Fruit fly (Drosophila melanogaster) whole organism, embryonic: ENCODE data around the gene Tnpo-SR.

ENCODE experiments used
- Aef1 ChIP-seq: fragments of 200-800 bp; sonication (Bioruptor generic); IDR thresholded peaks from 3 replicates; pipeline ENCODE4 v1.3.6; 2022; ENCODE audit warnings: missing biosample characterization, missing genetic modification characterization
- Asciz ChIP-seq: fragments of 200-800 bp; sonication (Bioruptor generic); optimal IDR thresholded peaks from 2 replicates; lab custom pipeline; 2017; ENCODE audit warnings: missing biosample characterization, mild to moderate bottlenecking, missing genetic modification characterization, missing genetic modification reagents
- Atf3 ChIP-seq: fragments of 200-800 bp; sonication (Bioruptor generic); optimal IDR thresholded peaks from 3 replicates; lab custom pipeline; 2016; ENCODE audit warnings: missing biosample characterization, missing genetic modification characterization
- BEAF-32 ChIP-seq: fragments of 200-800 bp; sonication (Bioruptor generic); optimal IDR thresholded peaks from 3 replicates; lab custom pipeline; 2017; ENCODE audit warnings: missing biosample characterization, missing genetic modification characterization, mild to moderate bottlenecking, moderate library complexity, missing genetic modification reagents
- Blimp-1 ChIP-seq: fragments of 200-800 bp; sonication (Bioruptor generic); optimal IDR thresholded peaks from 3 replicates; lab custom pipeline; 2018; ENCODE audit warnings: missing biosample characterization, missing genetic modification characterization, mild to moderate bottlenecking, moderate library complexity, missing genetic modification reagents
- CG11695 ChIP-seq: fragments of 200-800 bp; sonication (Bioruptor generic); IDR thresholded peaks from 3 replicates; pipeline ENCODE4 v1.3.6; 2022; ENCODE audit warnings: missing biosample characterization, missing genetic modification characterization
- CG12071 ChIP-seq: fragments of 200-800 bp; sonication (Bioruptor generic); optimal IDR thresholded peaks from 3 replicates; lab custom pipeline; 2018; ENCODE audit warnings: missing biosample characterization, mild to moderate bottlenecking, missing genetic modification characterization
- CG12391 ChIP-seq: fragments of 200-800 bp; sonication (Bioruptor generic); optimal IDR thresholded peaks from 3 replicates; lab custom pipeline; 2018; ENCODE audit warnings: missing biosample characterization, mild to moderate bottlenecking, missing genetic modification characterization, moderate library complexity
- CG14441 ChIP-seq: fragments of 200-800 bp; sonication (Bioruptor generic); IDR thresholded peaks from 2 replicates; pipeline ENCODE4 v1.3.6; 2022; ENCODE audit warnings: missing biosample characterization, missing genetic modification characterization
- CG14667 ChIP-seq: fragments of 200-800 bp; sonication (Bioruptor generic); IDR thresholded peaks from 2 replicates; pipeline ENCODE4 v1.3.6; 2022; ENCODE audit warnings: missing biosample characterization, missing genetic modification characterization
- CG15073 ChIP-seq: fragments of 200-800 bp; sonication (Bioruptor generic); optimal IDR thresholded peaks from 2 replicates; lab custom pipeline; 2016; ENCODE audit warnings: missing biosample characterization, missing genetic modification characterization
- CG15479 ChIP-seq: fragments of 200-800 bp; sonication (Bioruptor generic); optimal IDR thresholded peaks from 3 replicates; lab custom pipeline; 2019; ENCODE audit warnings: missing biosample characterization, mild to moderate bottlenecking, missing genetic modification characterization, moderate library complexity
- CG17568 ChIP-seq: fragments of 200-800 bp; sonication (Bioruptor generic); optimal IDR thresholded peaks from 2 replicates; lab custom pipeline; 2018; ENCODE audit warnings: missing biosample characterization, mild to moderate bottlenecking, missing genetic modification characterization, moderate library complexity
- CG18619 ChIP-seq: fragments of 200-800 bp; sonication (Bioruptor generic); optimal IDR thresholded peaks from 3 replicates; lab custom pipeline; 2017; ENCODE audit warnings: missing biosample characterization, mild to moderate bottlenecking, missing genetic modification characterization
- CG2712 ChIP-seq: fragments of 200-800 bp; optimal IDR thresholded peaks from 3 replicates; lab custom pipeline; 2019; ENCODE audit warnings: missing biosample characterization, mild to moderate bottlenecking, missing genetic modification characterization, moderate library complexity
- CG31224 ChIP-seq: fragments of 200-800 bp; sonication (Bioruptor generic); IDR thresholded peaks from 2 replicates; pipeline ENCODE4 v1.3.6; 2022; ENCODE audit warnings: missing biosample characterization, missing genetic modification characterization
- CG31441 ChIP-seq: fragments of 200-800 bp; sonication (Bioruptor generic); IDR thresholded peaks from 2 replicates; pipeline ENCODE4 v1.3.6; 2022; ENCODE audit warnings: missing biosample characterization, missing genetic modification characterization
- CG32767 ChIP-seq: fragments of 200-800 bp; sonication (Bioruptor generic); IDR thresholded peaks from 2 replicates; pipeline ENCODE4 v1.3.6; 2022; ENCODE audit warnings: missing biosample characterization, missing genetic modification characterization
- CG3281 ChIP-seq: fragments of 200-800 bp; sonication (Bioruptor generic); optimal IDR thresholded peaks from 3 replicates; lab custom pipeline; 2017; ENCODE audit warnings: missing biosample characterization, mild to moderate bottlenecking, missing genetic modification characterization
- CG3847 ChIP-seq: fragments of 200-800 bp; sonication (Bioruptor generic); IDR thresholded peaks from 2 replicates; pipeline ENCODE4 v1.3.6; 2022; ENCODE audit warnings: missing biosample characterization, missing genetic modification characterization
- CG6654 ChIP-seq: fragments of 200-800 bp; sonication (Bioruptor generic); optimal IDR thresholded peaks from 2 replicates; lab custom pipeline; 2017; ENCODE audit warnings: missing biosample characterization, mild to moderate bottlenecking, missing genetic modification characterization
- CG7839 ChIP-seq: fragments of 200-800 bp; sonication (Bioruptor generic); optimal IDR thresholded peaks from 3 replicates; lab custom pipeline; 2018; ENCODE audit warnings: missing biosample characterization, mild to moderate bottlenecking, missing genetic modification characterization, moderate library complexity
- CG9215 ChIP-seq: fragments of 200-800 bp; sonication (Bioruptor generic); IDR thresholded peaks from 2 replicates; pipeline ENCODE4 v1.3.6; 2022; ENCODE audit warnings: missing biosample characterization, missing genetic modification characterization
- CkIIα-i1 ChIP-seq: fragments of 200-800 bp; sonication (Bioruptor generic); IDR thresholded peaks from 2 replicates; pipeline ENCODE4 v1.3.6; 2022; ENCODE audit warnings: missing biosample characterization, missing genetic modification characterization
- Dp ChIP-seq: fragments of 200-800 bp; sonication (Bioruptor generic); optimal IDR thresholded peaks from 2 replicates; lab custom pipeline; 2018; ENCODE audit warnings: missing biosample characterization, mild to moderate bottlenecking, missing genetic modification characterization, moderate library complexity
- Dref ChIP-seq: fragments of 200-800 bp; sonication (Bioruptor generic); IDR thresholded peaks from 2 replicates; pipeline ENCODE4 v1.3.6; 2022; ENCODE audit warnings: missing biosample characterization, missing genetic modification characterization
- Ets65A ChIP-seq: fragments of 200-800 bp; sonication (Bioruptor generic); peaks from one replicate; lab custom pipeline; 2016; ENCODE audit warnings: missing biosample characterization, missing genetic modification characterization
- Ets97D ChIP-seq: fragments of 200-800 bp; sonication (Bioruptor generic); optimal IDR thresholded peaks from 3 replicates; lab custom pipeline; 2016; ENCODE audit warnings: missing biosample characterization, missing genetic modification characterization
- Jarid2 ChIP-seq: fragments of 200-800 bp; sonication (Bioruptor generic); optimal IDR thresholded peaks from 3 replicates; lab custom pipeline; 2017; ENCODE audit warnings: mild to moderate bottlenecking, missing biosample characterization, missing genetic modification reagents, missing genetic modification characterization
- Kr ChIP-seq: fragments of 200-800 bp; sonication (Bioruptor generic); optimal IDR thresholded peaks from 2 replicates; lab custom pipeline; 2017; ENCODE audit warnings: missing biosample characterization, mild to moderate bottlenecking, missing genetic modification characterization
- Max ChIP-seq: fragments of 200-800 bp; sonication (Bioruptor generic); optimal IDR thresholded peaks from 2 replicates; lab custom pipeline; 2016; ENCODE audit warnings: missing biosample characterization, mild to moderate bottlenecking, missing genetic modification characterization
- Sry-β ChIP-seq: fragments of 200-800 bp; sonication (Bioruptor generic); optimal IDR thresholded peaks from 2 replicates; lab custom pipeline; 2018; ENCODE audit warnings: missing biosample characterization, mild to moderate bottlenecking, missing genetic modification characterization, moderate library complexity
- Sry-δ ChIP-seq: fragments of 200-800 bp; sonication (Bioruptor generic); optimal IDR thresholded peaks from 2 replicates; lab custom pipeline; 2016; ENCODE audit warnings: missing biosample characterization, missing genetic modification characterization
- Xrp1 ChIP-seq: fragments of 200-800 bp; sonication (Bioruptor generic); IDR thresholded peaks from 2 replicates; pipeline ENCODE4 v1.3.6; 2022; ENCODE audit warnings: missing biosample characterization, missing genetic modification characterization
- YL-1 ChIP-seq: fragments of 200-800 bp; sonication (Bioruptor generic); optimal IDR thresholded peaks from 3 replicates; lab custom pipeline; 2017; ENCODE audit warnings: missing biosample characterization, mild to moderate bottlenecking, missing genetic modification characterization
- az2 ChIP-seq: fragments of 200-800 bp; sonication (Bioruptor generic); optimal IDR thresholded peaks from 3 replicates; lab custom pipeline; 2016; ENCODE audit warnings: missing biosample characterization, missing genetic modification characterization
- chinmo ChIP-seq: fragments of 200-800 bp; sonication (Bioruptor generic); IDR thresholded peaks from 4 replicates; pipeline ENCODE4 v1.3.6; 2022; ENCODE audit warnings: missing biosample characterization, missing genetic modification characterization; ENCODE audit not compliant: partially characterized antibody
- esg ChIP-seq: fragments of 200-800 bp; sonication (Bioruptor generic); conservative IDR thresholded peaks from 2 replicates; pipeline ENCODE4 v1.3.6; 2022; ENCODE audit warnings: missing biosample characterization, missing genetic modification characterization
- gcm ChIP-seq: fragments of 200-800 bp; sonication (Bioruptor generic); optimal IDR thresholded peaks from 2 replicates; lab custom pipeline; 2019; ENCODE audit warnings: missing biosample characterization, mild to moderate bottlenecking, missing genetic modification characterization, moderate library complexity
- h ChIP-seq: fragments of >200 bp; optimal IDR thresholded peaks from 2 replicates; lab custom pipeline; 2017
- her ChIP-seq: fragments of 200-800 bp; sonication (Bioruptor generic); optimal IDR thresholded peaks from 2 replicates; lab custom pipeline; 2016; ENCODE audit warnings: missing biosample characterization, missing genetic modification characterization
- inv ChIP-seq: fragments of 200-800 bp; sonication (Bioruptor generic); IDR thresholded peaks from 2 replicates; pipeline ENCODE4 v1.3.6; 2022; ENCODE audit warnings: missing biosample characterization, missing genetic modification characterization; ENCODE audit not compliant: partially characterized antibody
- jigr1 ChIP-seq: fragments of 200-800 bp; sonication (Bioruptor generic); IDR thresholded peaks from 3 replicates; pipeline ENCODE4 v1.3.6; 2022; ENCODE audit warnings: missing biosample characterization, missing genetic modification characterization
- jumu ChIP-seq: fragments of 200-800 bp; sonication (Bioruptor generic); optimal IDR thresholded peaks from 3 replicates; lab custom pipeline; 2016; ENCODE audit warnings: missing biosample characterization, missing genetic modification characterization
- kah ChIP-seq: fragments of 200-800 bp; sonication (Bioruptor generic); optimal IDR thresholded peaks from 2 replicates; lab custom pipeline; 2018; ENCODE audit warnings: missing biosample characterization, mild to moderate bottlenecking, missing genetic modification characterization
- lilli ChIP-seq: fragments of 200-800 bp; sonication (Bioruptor generic); optimal IDR thresholded peaks from 3 replicates; lab custom pipeline; 2016; ENCODE audit warnings: missing biosample characterization, missing genetic modification characterization
- ro ChIP-seq: fragments of 200-800 bp; sonication (Bioruptor generic); IDR thresholded peaks from 2 replicates; pipeline ENCODE4 v1.3.6; 2022; ENCODE audit warnings: missing biosample characterization, missing genetic modification characterization
- slou ChIP-seq: fragments of 200-800 bp; sonication (Bioruptor generic); optimal IDR thresholded peaks from 3 replicates; lab custom pipeline; 2016; ENCODE audit warnings: missing biosample characterization, missing genetic modification characterization
- trh ChIP-seq: fragments of 200-800 bp; sonication (Bioruptor generic); optimal IDR thresholded peaks from 2 replicates; lab custom pipeline; 2016; ENCODE audit warnings: missing biosample characterization, missing genetic modification characterization
- zfh1 ChIP-seq: fragments of 200-800 bp; sonication (Bioruptor generic); IDR thresholded peaks from 3 replicates; pipeline ENCODE4 v1.3.6; 2022; ENCODE audit warnings: missing biosample characterization, missing genetic modification characterization

Gene Tnpo-SR

DNA sequence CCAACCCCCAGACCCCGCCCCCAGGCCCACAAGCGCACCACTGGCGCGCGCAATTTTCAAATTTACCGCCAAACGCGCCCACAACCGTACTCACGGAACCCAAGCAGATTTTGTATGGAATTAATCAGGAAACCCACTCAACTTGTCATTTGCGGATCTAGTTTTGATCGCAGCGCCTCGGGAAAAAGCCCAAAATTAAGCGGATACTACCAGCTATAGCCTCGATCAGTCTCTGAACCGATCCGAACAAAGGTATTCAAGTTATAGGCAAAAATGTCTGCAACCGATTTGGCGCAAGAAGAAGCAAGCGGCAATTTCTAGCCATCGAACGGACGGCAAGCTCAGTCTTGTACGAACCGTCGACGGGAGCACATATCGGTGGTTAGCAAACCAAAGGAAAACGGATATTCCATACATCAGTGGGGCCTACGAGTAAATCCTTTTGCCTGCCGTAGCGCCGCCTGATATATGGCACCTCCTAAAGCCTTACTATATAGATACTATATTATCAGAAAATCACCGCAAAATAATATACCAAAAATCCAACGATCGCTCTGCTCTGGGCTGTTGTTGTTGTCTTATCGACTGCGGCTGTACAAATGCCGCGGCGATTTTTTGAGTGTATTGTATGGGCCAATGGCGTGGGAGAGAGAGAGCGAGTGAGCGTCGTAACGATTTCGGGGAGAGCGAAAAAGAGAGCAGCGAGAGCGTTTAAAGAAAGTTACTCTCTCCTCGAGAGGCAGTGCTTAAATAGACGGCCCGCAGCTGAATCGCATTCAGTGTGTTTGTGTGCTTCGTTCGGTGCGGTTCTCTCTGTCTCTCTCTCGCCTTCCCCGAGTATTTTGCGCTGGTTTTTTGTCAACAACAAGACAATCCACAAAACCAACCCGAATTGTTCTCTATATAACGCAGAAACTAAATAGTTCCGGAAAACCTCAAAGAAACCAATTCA, 7.0 kb upstream of the Tnpo-SR start, which contains the start of gene Pgk:
Gene Pgk (minus strand): TSS at position 609 of the 952 bp plus-strand sequence.
- TF ChIP-seq h (lab: Kevin White, UChicago) (no peak), CG31441 (GFP tag; lab: Robert Waterston, UW) (no peak), CG12391 (tag; lab: Kevin White, UChicago) (peak; percentile 61), Dref (GFP tag; lab: Robert Waterston, UW) (no peak), CG31224 (no peak), CG6654 (GFP tag; lab: Kevin White, UChicago) (no peak), ro (GFP tag; lab: Robert Waterston, UW) (no peak), CG7839 (tag; lab: Kevin White, UChicago) (peak; percentile 30), Sry-β (peak; percentile 71), CG32767 (GFP tag; lab: Robert Waterston, UW) (no peak), her (peak; percentile 33), CG14441 (GFP tag; lab: Robert Waterston, UW) (no peak), esg (GFP tag; lab: Robert Waterston, UW) (no peak), Asciz (GFP tag; lab: Kevin White, UChicago) (peak; percentile 26), CG18619 (peak; percentile 12), CG2712 (tag; lab: Kevin White, UChicago) (peak; percentile 39), jumu (GFP tag; lab: Kevin White, UChicago) (peak; percentile 80), inv (no peak), CkIIα-i1 (GFP tag; lab: Robert Waterston, UW) (no peak), CG14667 (no peak), Aef1 (GFP tag; lab: Robert Waterston, UW) (no peak), CG11695 (GFP tag; lab: Robert Waterston, UW) (no peak), gcm (GFP tag; lab: Kevin White, UChicago) (peak; percentile 33), CG3281 (GFP tag; lab: Kevin White, UChicago) (peak; percentile 74), CG3847 (GFP tag; lab: Robert Waterston, UW) (no peak), YL-1 (GFP tag; lab: Kevin White, UChicago) (peak; percentile 17), zfh1 (GFP tag; lab: Robert Waterston, UW) (no peak), CG9215 (GFP tag; lab: Robert Waterston, UW) (no peak), CG15479 (peak; percentile 98), slou (peak; percentile 10), BEAF-32 (no peak), Ets97D (GFP tag; lab: Kevin White, UChicago) (peak; percentile 32), Ets65A (GFP tag; lab: Kevin White, UChicago) (peak; percentile 94), Atf3 (GFP tag; lab: Kevin White, UChicago) (no peak), CG12071 (GFP tag; lab: Kevin White, UChicago) (peak; percentile 17), Max (GFP tag; lab: Kevin White, UChicago) (no peak), Jarid2 (peak; percentile 74), Sry-δ (GFP tag; lab: Kevin White, UChicago) (no peak), lilli (GFP tag; lab: Kevin White, UChicago) (peak; percentile 73), Blimp-1 (GFP tag; lab: Kevin White, UChicago) (peak; percentile 48), kah (GFP tag; lab: Kevin White, UChicago) (peak; percentile 39), chinmo (GFP tag; lab: Robert Waterston, UW) (no peak), az2 (GFP tag; lab: Kevin White, UChicago) (no peak), CG17568 (GFP tag; lab: Kevin White, UChicago) (peak; percentile 80), trh (GFP tag; lab: Kevin White, UChicago) (no peak), CG15073 (GFP tag; lab: Kevin White, UChicago) (no peak), jigr1 (no peak), Dp (GFP tag; lab: Kevin White, UChicago) (peak; percentile 95), Xrp1 (GFP tag; lab: Robert Waterston, UW) (no peak), Kr (no peak)
